Worm (Caenorhabditis elegans) whole organism, midembryonic: ENCODE measurements around the gene paqr-1.
"Not testable (repeated sequence)": the region's sequence is repeated elsewhere in the genome, so short reads cannot be mapped to it uniquely, and the experiment has no call there.

ENCODE experiments used
- T22C8.4 ChIP-seq: fragments of 200-800 bp; sonication (Bioruptor generic); IDR thresholded peaks from 2 replicates; pipeline ENCODE4 v1.3.6; 2022; ENCODE audit warnings: missing genetic modification characterization, missing compliant biosample characterization
- cog-1 ChIP-seq: sonication (generic microtip); optimal IDR thresholded peaks from 2 replicates; lab custom pipeline; 2016; ENCODE audit warnings: missing genetic modification characterization, missing compliant biosample characterization
- flt-1 ChIP-seq: fragments of 200-800 bp; sonication (Bioruptor generic); IDR thresholded peaks from 2 replicates; pipeline ENCODE4 v1.3.6; 2022; ENCODE audit warnings: missing genetic modification characterization, missing compliant biosample characterization
- klf-2 ChIP-seq: fragments of 200-800 bp; sonication (Bioruptor generic); conservative IDR thresholded peaks from 2 replicates; pipeline ENCODE4 v1.3.6; 2022; ENCODE audit warnings: missing genetic modification reagents, missing genetic modification characterization, missing compliant biosample characterization
- med-1 ChIP-seq: sonication (generic microtip); optimal IDR thresholded peaks from 2 replicates; lab custom pipeline; 2017; ENCODE audit warnings: missing genetic modification characterization, mild to moderate bottlenecking, missing compliant biosample characterization, antibody characterized with exemption, missing genetic modification reagents; ENCODE audit not compliant: insufficient read depth
- ref-1 ChIP-seq: fragments of 200-800 bp; sonication (Bioruptor generic); conservative IDR thresholded peaks from 2 replicates; pipeline ENCODE4 v1.3.6; 2022; ENCODE audit warnings: missing genetic modification reagents, missing genetic modification characterization, missing compliant biosample characterization
- tab-1 ChIP-seq: fragments of 200-800 bp; sonication (Bioruptor generic); IDR thresholded peaks from 2 replicates; pipeline ENCODE4 v1.3.6; 2022; ENCODE audit warnings: missing genetic modification characterization, missing compliant biosample characterization
- ztf-23 ChIP-seq: fragments of 200-800 bp; sonication (Bioruptor generic); IDR thresholded peaks from 2 replicates; pipeline ENCODE4 v1.3.6; 2022; ENCODE audit warnings: missing genetic modification reagents, missing genetic modification characterization, missing compliant biosample characterization
- ztf-29 ChIP-seq: fragments of 200-800 bp; sonication (Bioruptor generic); IDR thresholded peaks from 2 replicates; pipeline ENCODE4 v1.3.6; 2022; ENCODE audit warnings: missing genetic modification reagents, missing genetic modification characterization, missing compliant biosample characterization

paqr-1 gene

DNA sequence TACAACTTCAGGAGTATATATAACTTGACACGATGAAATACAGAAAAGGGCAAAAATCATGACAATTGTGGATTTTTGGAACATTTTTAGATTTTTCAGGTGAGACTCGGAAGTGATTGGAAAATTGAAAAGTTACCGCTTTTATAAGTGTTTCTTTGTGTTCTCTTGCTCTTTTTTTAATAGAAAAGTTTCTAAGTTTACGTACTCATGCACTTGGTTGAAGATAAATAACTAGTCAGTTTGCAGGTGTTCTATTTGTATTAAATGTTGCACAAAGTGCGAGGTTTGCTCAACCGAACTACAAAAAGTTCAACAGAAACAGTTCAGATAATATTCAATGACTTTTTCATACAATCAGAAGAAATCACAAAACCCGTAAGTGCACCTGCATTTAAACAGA lies 39.6 kb upstream of the paqr-1 start, which contains the start of gene nspb-3:
TSS of gene nspb-3 (minus strand) at position 101 of the 400 bp plus-strand sequence.
- TF ChIP-seq tab-1; T22C8.4 (GFP tag; lab: Robert Waterston, UW); med-1 (GFP tag; lab: Kevin White, UChicago): not testable (repeated sequence)

DNA sequence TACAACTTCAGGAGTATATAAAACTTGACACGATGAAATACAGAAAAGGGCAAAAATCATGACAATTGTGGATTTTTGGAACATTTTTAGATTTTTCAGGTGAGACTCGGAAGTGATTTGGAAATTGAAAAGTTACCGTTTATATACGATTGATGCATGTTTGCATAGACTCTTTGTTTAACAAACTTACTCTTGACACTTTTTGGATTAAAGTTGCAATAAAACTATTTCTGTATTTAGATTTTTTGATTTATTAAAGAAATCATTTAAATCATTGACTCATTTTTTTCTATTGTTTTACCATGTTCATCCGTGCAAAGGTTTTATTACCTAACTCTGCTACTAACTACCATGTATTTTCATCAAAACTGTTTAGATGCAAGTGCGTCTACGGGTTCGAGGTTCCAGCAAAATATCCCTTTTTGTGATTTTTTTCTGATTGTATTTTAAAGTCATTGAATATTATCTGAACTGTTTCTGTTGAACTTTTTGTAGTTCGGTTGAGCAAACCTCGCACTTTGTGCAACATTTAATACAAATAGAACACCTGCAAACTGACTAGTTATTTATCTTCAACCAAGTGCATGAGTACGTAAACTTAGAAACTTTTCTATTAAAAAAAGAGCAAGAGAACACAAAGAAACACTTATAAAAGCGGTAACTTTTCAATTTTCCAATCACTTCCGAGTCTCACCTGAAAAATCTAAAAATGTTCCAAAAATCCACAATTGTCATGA lies 35.9 kb upstream of the paqr-1 start, which contains the start of the genes nspb-1 and nspb-2:
TSS of gene nspb-1 (minus strand) at position 101 of the 737 bp plus-strand sequence.
TSS of gene nspb-2 (plus strand) at position 687 of the 737 bp plus-strand sequence.
- TF ChIP-seq med-1 (GFP tag; lab: Kevin White, UChicago); cog-1 (tag; lab: Kevin White, UChicago); ztf-29 (GFP tag; lab: Robert Waterston, UW): not testable (repeated sequence)

DNA sequence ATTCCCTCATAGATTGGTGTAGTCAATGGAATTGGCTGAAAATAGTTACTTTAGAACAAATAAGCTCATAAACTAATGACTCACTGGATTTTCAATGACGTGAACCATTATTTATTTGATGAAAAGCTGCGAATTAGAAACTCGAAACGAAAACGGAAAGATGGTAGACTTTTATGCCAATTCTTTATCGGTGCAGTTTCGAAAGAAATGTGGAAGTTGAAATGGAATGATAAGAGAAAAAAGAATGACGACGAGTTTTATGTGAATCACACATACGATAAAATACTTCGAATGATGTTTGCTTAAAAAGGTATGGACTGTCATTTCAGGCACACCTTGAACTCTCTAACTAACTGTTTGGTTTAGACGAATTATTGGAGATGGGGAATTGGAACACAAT lies 34.8 kb upstream of the paqr-1 start, which contains the start of the genes lec-11 and irld-7:
TSS of gene lec-11 (minus strand) at position 126 of the 400 bp plus-strand sequence.
TSS of gene irld-7 (plus strand) at position 332 of the 400 bp plus-strand sequence.
- TF ChIP-seq tab-1 (no peak), ref-1 (GFP tag; lab: Robert Waterston, UW) (no peak), ztf-29 (GFP tag; lab: Robert Waterston, UW) (no peak), cog-1 (tag; lab: Kevin White, UChicago) (no peak), klf-2 (no peak), ztf-23 (no peak), T22C8.4 (GFP tag; lab: Robert Waterston, UW) (no peak), med-1 (GFP tag; lab: Kevin White, UChicago) (no peak), flt-1 (no peak)

DNA sequence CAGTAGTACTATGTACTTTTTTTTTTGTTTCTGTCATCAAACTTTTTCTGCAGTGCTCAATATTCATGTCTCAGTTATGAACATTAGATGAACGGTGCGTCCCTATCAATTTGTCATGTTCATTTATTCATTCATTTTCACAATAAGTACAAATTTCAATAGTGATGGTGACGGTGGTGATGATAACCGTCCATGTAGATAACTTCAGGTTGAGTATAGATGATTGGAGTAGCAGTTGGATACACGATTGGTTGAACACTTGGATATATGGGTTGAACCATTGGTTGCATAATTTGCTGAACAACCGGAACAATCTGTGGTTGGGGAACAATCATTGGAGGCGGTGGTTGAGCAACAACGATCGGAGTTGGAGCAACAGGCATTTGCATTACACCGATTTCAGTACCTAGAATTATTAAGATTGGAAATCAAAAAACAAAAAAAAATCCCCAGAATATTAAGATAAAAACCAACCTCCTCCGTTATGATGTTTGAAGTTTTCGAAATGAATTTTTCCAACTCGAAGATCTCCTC lies 32.9 kb upstream of the paqr-1 start:
- no peak for TF ChIP-seq ztf-29 (GFP tag; lab: Robert Waterston, UW)
- no peak for TF ChIP-seq ref-1 (GFP tag; lab: Robert Waterston, UW)
- TF ChIP-seq flt-1 = no peak
- TF ChIP-seq T22C8.4 (GFP tag; lab: Robert Waterston, UW) = no peak
- no peak for TF ChIP-seq tab-1
- TF ChIP-seq med-1 (GFP tag; lab: Kevin White, UChicago) = no peak
- TF ChIP-seq cog-1 (tag; lab: Kevin White, UChicago) = no peak

DNA sequence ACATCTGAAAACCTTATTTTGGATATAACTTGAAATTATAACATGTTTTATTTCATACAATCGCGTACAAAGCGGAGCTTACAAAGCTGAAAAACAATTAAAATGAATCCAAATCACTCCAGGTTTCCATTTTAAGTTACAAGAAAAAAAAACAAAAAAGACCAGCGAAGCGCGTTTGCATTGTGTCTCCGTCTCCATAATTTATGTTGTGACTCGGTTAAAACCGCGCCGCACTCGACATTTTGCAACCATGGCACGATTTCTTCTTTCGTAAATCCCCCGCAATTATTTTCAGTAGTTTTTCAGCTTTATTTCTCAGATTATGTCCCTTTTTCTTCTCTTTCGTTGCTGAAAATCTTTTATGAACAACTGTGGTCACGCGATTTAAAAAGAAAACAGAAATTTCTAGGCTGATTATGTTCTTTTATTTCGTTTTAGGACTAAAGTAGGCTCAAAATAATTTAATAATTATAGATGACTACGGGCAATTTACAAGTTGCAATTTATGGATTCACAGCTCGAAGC lies 30.2 kb upstream of the paqr-1 start, which contains the start of the genes F38A5.2 and dnj-11:
TSS of gene F38A5.2 (minus strand) at position 4 of the 525 bp plus-strand sequence.
TSS of gene dnj-11 (plus strand) at position 475 of the 525 bp plus-strand sequence.
- TF ChIP-seq cog-1 (tag; lab: Kevin White, UChicago) (peak; percentile 19), flt-1 (0 out of 2 replicates have a peak, but pooled peaks have one; percentile 19), T22C8.4 (GFP tag; lab: Robert Waterston, UW) (no peak), ztf-23 (peak; percentile 59; the same call in 1 of the 2 replicates)

DNA sequence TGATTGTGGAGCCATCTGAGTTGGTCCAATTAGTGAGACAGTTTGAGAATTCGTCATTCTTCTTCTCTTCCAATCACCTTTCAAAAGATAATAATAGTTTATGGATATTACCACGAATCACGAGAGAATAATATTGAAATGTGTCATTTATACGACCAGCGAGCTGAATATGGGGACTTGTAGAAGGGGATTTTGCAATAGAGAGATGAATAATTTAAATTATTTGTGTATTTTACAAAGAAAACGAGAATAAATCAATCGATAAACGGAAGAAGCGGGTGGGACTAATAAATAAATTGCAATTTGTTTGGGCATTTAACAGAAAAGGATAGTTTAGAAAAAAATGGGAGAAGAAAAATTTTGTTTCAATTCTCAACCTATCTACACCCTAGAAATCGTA lies 27.4 kb upstream of the paqr-1 start, which contains the start of gene odr-8:
TSS of gene odr-8 (minus strand) at position 101 of the 400 bp plus-strand sequence.
- no peak for TF ChIP-seq T22C8.4 (GFP tag; lab: Robert Waterston, UW)
- no peak for TF ChIP-seq klf-2
- no peak for TF ChIP-seq tab-1
- TF ChIP-seq cog-1 (tag; lab: Kevin White, UChicago) = no peak

DNA sequence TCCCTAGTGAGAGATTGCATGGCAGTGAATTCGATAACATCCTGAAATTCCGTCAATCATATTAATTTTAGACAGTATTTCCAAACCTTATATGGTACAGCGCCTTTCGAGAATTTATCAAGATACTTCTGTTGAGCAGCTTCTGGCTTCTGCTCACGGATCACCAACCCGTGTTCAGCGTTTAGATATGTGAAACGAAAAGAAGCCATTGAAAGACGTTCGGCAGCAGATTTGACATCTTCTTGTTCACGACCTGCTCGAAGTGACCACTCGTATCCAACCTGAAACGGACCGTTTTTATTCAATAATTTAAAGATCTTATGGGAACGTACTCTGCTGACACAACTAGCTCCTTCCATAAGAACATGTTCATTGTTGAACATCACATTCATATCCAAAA lies 26.4 kb upstream of the paqr-1 start:
- TF ChIP-seq T22C8.4 (GFP tag; lab: Robert Waterston, UW) (no peak), tab-1 (no peak), klf-2 (no peak), cog-1 (tag; lab: Kevin White, UChicago) (no peak), med-1 (GFP tag; lab: Kevin White, UChicago) (no peak), ztf-23 (no peak), ztf-29 (GFP tag; lab: Robert Waterston, UW) (no peak), flt-1 (no peak), ref-1 (GFP tag; lab: Robert Waterston, UW) (no peak)

DNA sequence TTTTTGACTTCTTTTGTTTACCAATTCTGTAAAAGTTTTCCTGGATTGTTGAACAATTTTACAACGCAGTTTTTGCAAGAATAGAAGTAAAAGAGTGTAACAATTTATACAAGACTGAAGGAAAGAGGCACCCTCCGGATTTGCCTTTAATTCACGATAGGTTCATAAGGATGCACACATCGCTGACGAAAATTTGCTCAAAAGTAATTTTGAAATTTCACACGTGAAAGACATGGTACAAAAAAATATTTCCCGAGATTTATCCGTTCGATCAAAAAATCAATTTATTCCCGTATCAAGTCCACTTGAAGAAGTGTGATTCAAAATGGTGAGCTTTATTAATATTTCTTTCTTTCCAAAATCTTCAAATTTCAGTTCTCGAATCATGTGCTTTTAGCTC lies 22.7 kb upstream of the paqr-1 start, which contains the start of gene C43G2.3:
TSS of gene C43G2.3 (plus strand) at position 301 of the 400 bp plus-strand sequence.
- no peak for TF ChIP-seq ztf-29 (GFP tag; lab: Robert Waterston, UW)
- TF ChIP-seq tab-1 = no peak
- no peak for TF ChIP-seq ref-1 (GFP tag; lab: Robert Waterston, UW)
- TF ChIP-seq flt-1 = no peak
- no peak for TF ChIP-seq med-1 (GFP tag; lab: Kevin White, UChicago)
- TF ChIP-seq cog-1 (tag; lab: Kevin White, UChicago) = no peak
- TF ChIP-seq ztf-23 = no peak
- TF ChIP-seq klf-2 = no peak
- TF ChIP-seq T22C8.4 (GFP tag; lab: Robert Waterston, UW) = no peak

DNA sequence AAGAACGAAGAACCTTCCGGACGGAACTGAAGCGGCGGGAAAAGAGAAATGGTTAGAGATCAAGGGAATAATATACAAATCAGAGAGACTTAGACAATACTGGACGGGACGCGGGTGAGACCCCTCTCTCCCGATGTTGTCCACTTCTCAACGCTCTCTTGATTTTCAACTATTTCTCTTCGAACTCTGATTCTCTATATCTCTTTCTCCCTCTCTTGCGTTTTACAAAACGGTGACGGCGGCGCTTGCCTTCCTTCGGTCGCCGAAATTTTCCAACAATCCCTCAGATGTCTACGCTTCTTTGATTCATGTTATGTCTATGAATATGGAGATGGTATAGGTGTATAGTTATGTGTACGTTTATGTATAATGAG lies 21.5 kb upstream of the paqr-1 start:
- TF ChIP-seq ztf-23 (no peak), cog-1 (tag; lab: Kevin White, UChicago) (peak; percentile 1)
